Worm (Caenorhabditis elegans) whole organism, L1 larva: Measurements from ENCODE around the gene slcr-46.2.

ENCODE experiments used
- C34B4.2 ChIP-seq: sonication (generic microtip); optimal IDR thresholded peaks from 2 replicates; lab custom pipeline; 2017; ENCODE audit warnings: mild to moderate bottlenecking, missing genetic modification characterization, missing compliant biosample characterization
- Y116A8C.19 ChIP-seq: sonication (generic microtip); optimal IDR thresholded peaks from 2 replicates; lab custom pipeline; 2016; ENCODE audit warnings: missing compliant biosample characterization, missing genetic modification characterization, borderline replicate concordance
- alr-1 ChIP-seq: fragments of 200-800 bp; sonication (Bioruptor generic); optimal IDR thresholded peaks from 2 replicates; lab custom pipeline; 2018; ENCODE audit warnings: borderline replicate concordance, mild to moderate bottlenecking, missing genetic modification characterization, missing compliant biosample characterization
- aly-2 ChIP-seq: fragments of 150-350 bp; optimal IDR thresholded peaks from 2 replicates; lab custom pipeline; 2014; ENCODE audit warnings: missing biosample characterization, missing genetic modification characterization
- ama-1 ChIP-seq: fragments of 150-350 bp; optimal IDR thresholded peaks from 2 replicates; lab custom pipeline; 2014
- blmp-1 ChIP-seq: fragments of 150-350 bp; optimal IDR thresholded peaks from 2 replicates; lab custom pipeline; 2014; ENCODE audit warnings: missing biosample characterization, missing genetic modification characterization
- ceh-8 ChIP-seq: fragments of 200-800 bp; sonication (Bioruptor generic); optimal IDR thresholded peaks from 2 replicates; lab custom pipeline; 2018; ENCODE audit warnings: mild to moderate bottlenecking, missing genetic modification characterization, moderate library complexity, missing compliant biosample characterization
- ceh-88 ChIP-seq: fragments of 200-800 bp; sonication (Bioruptor generic); IDR thresholded peaks from 2 replicates; pipeline ENCODE4 v1.3.6; 2022; ENCODE audit warnings: missing genetic modification characterization, missing compliant biosample characterization
- ceh-90 ChIP-seq: sonication (generic microtip); optimal IDR thresholded peaks from 2 replicates; lab custom pipeline; 2016; ENCODE audit warnings: missing genetic modification characterization, missing compliant biosample characterization
- ces-1 ChIP-seq: fragments of 150-350 bp; optimal IDR thresholded peaks from 2 replicates; lab custom pipeline; 2014; ENCODE audit warnings: missing biosample characterization, missing genetic modification reagents, missing genetic modification characterization
- dpl-1 ChIP-seq, 3 experiments: fragments of 150-350 bp in 2 of 3; sonication (generic microtip) in 1 of 3; optimal IDR thresholded peaks; 2 replicates each; lab custom pipeline; 2014 to 2017; ENCODE audit warnings: missing biosample characterization in 3 of 3, missing genetic modification characterization in 3 of 3, missing genetic modification reagents in 3 of 3
- dsc-1 ChIP-seq: sonication (generic microtip); optimal IDR thresholded peaks from 2 replicates; lab custom pipeline; 2016; ENCODE audit warnings: mild to moderate bottlenecking, missing genetic modification characterization, missing compliant biosample characterization
- efl-1 ChIP-seq, 4 experiments: fragments of 150-350 bp; optimal IDR thresholded peaks in 3 of 4; peaks in 1 of 4; 1 replicate in 1 of 4; 2 replicates in 3 of 4; lab custom pipeline; 2014; ENCODE audit warnings: missing biosample characterization in 2 of 4, missing genetic modification characterization in 2 of 4, missing genetic modification reagents in 2 of 4
- efl-3 ChIP-seq: fragments of 200-800 bp; sonication (Bioruptor generic); optimal IDR thresholded peaks from 2 replicates; lab custom pipeline; 2018; ENCODE audit warnings: mild to moderate bottlenecking, missing genetic modification characterization, missing compliant biosample characterization
- egl-27 ChIP-seq, 2 experiments: fragments of 150-350 bp in 1 of 2; sonication (generic microtip); optimal IDR thresholded peaks; 3 replicates each; lab custom pipeline; 2017 to 2018; ENCODE audit warnings: missing biosample characterization in 2 of 2, missing genetic modification characterization in 2 of 2, missing genetic modification reagents in 2 of 2
- elt-2 ChIP-seq: sonication (generic microtip); optimal IDR thresholded peaks from 2 replicates; lab custom pipeline; 2016; ENCODE audit warnings: missing genetic modification characterization, mild to moderate bottlenecking, inconsistent platforms, missing compliant biosample characterization, missing genetic modification reagents
- ets-5 ChIP-seq: fragments of 200-800 bp; sonication (Bioruptor generic); IDR thresholded peaks from 2 replicates; pipeline ENCODE4 v1.3.6; 2022; ENCODE audit warnings: missing genetic modification characterization, missing compliant biosample characterization
- fkh-10 ChIP-seq: sonication (generic microtip); optimal IDR thresholded peaks from 2 replicates; lab custom pipeline; 2017; ENCODE audit warnings: missing biosample characterization, missing genetic modification reagents, missing genetic modification characterization
- fkh-8 ChIP-seq: sonication (generic microtip); optimal IDR thresholded peaks from 2 replicates; lab custom pipeline; 2016; ENCODE audit warnings: mild to moderate bottlenecking, missing genetic modification characterization, missing compliant biosample characterization
- grh-1 ChIP-seq: fragments of 200-800 bp; sonication (Bioruptor generic); IDR thresholded peaks from 2 replicates; pipeline ENCODE4 v1.3.6; 2022; ENCODE audit warnings: missing genetic modification reagents, missing genetic modification characterization, missing compliant biosample characterization
- hlh-4 ChIP-seq: sonication (generic microtip); optimal IDR thresholded peaks from 2 replicates; lab custom pipeline; 2016; ENCODE audit warnings: mild to moderate bottlenecking, missing genetic modification characterization, missing compliant biosample characterization
- lin-14 ChIP-seq: fragments of 200-800 bp; sonication (Bioruptor generic); optimal IDR thresholded peaks from 2 replicates; lab custom pipeline; 2018; ENCODE audit warnings: mild to moderate bottlenecking, missing genetic modification characterization, moderate library complexity, missing compliant biosample characterization
- lin-15B ChIP-seq: fragments of 150-350 bp; sonication (generic microtip); optimal IDR thresholded peaks from 3 replicates; lab custom pipeline; 2014; ENCODE audit warnings: missing biosample characterization, missing genetic modification characterization
- lin-35 ChIP-seq, 2 experiments: fragments of 150-350 bp; optimal IDR thresholded peaks; 2 replicates each; lab custom pipeline; 2014; ENCODE audit warnings: missing biosample characterization in 2 of 2, missing genetic modification characterization in 2 of 2, missing genetic modification reagents in 2 of 2
- lir-3 ChIP-seq: sonication (generic microtip); optimal IDR thresholded peaks from 2 replicates; lab custom pipeline; 2016; ENCODE audit warnings: mild to moderate bottlenecking, missing genetic modification characterization, moderate library complexity, missing compliant biosample characterization; ENCODE audit not compliant: poor library complexity
- mdl-1 ChIP-seq, 2 experiments: fragments of 150-350 bp; optimal IDR thresholded peaks; 2 replicates each; lab custom pipeline; 2014 to 2017; ENCODE audit warnings: missing biosample characterization in 2 of 2, missing genetic modification characterization in 2 of 2, inconsistent platforms in 1 of 2
- mep-1 ChIP-seq: fragments of 150-350 bp; optimal IDR thresholded peaks from 2 replicates; lab custom pipeline; 2014; ENCODE audit warnings: missing biosample characterization, missing genetic modification characterization
- nhr-11 ChIP-seq: fragments of 150-350 bp; optimal IDR thresholded peaks from 2 replicates; lab custom pipeline; 2014; ENCODE audit warnings: missing biosample characterization, missing genetic modification characterization
- nhr-19 ChIP-seq: fragments of 200-800 bp; sonication (Bioruptor generic); conservative IDR thresholded peaks from 2 replicates; pipeline ENCODE4 v1.3.6; 2022; ENCODE audit warnings: missing genetic modification characterization, missing compliant biosample characterization
- nhr-28 ChIP-seq: fragments of 150-350 bp; optimal IDR thresholded peaks from 2 replicates; lab custom pipeline; 2014; ENCODE audit warnings: missing biosample characterization, missing genetic modification characterization
- nhr-76 ChIP-seq: sonication (generic microtip); optimal IDR thresholded peaks from 2 replicates; lab custom pipeline; 2017; ENCODE audit warnings: missing biosample characterization, missing genetic modification characterization
- nhr-77 ChIP-seq: fragments of 150-350 bp; optimal IDR thresholded peaks from 2 replicates; lab custom pipeline; 2014; ENCODE audit warnings: missing biosample characterization, missing genetic modification characterization
- nhr-85 ChIP-seq: sonication (generic microtip); peaks from one replicate; lab custom pipeline; 2016; ENCODE audit warnings: missing genetic modification characterization, inconsistent platforms, missing compliant biosample characterization
- nhr-90 ChIP-seq: sonication (generic microtip); optimal IDR thresholded peaks from 2 replicates; lab custom pipeline; 2016; ENCODE audit warnings: mild to moderate bottlenecking, missing genetic modification characterization, missing compliant biosample characterization; ENCODE audit not compliant: poor library complexity
- pag-3 ChIP-seq: sonication (generic microtip); optimal IDR thresholded peaks from 2 replicates; lab custom pipeline; 2017; ENCODE audit warnings: missing genetic modification characterization, mild to moderate bottlenecking, missing compliant biosample characterization, antibody characterized with exemption, borderline replicate concordance; ENCODE audit not compliant: insufficient read depth
- pqm-1 ChIP-seq: sonication (generic microtip); optimal IDR thresholded peaks from 3 replicates; lab custom pipeline; 2017; ENCODE audit warnings: missing biosample characterization, missing genetic modification characterization
- rnt-1 ChIP-seq: sonication (generic microtip); optimal IDR thresholded peaks from 2 replicates; lab custom pipeline; 2016; ENCODE audit warnings: mild to moderate bottlenecking, missing genetic modification characterization, moderate library complexity, missing compliant biosample characterization
- skn-1 ChIP-seq: fragments of 150-350 bp; optimal IDR thresholded peaks from 2 replicates; lab custom pipeline; 2014; ENCODE audit warnings: missing biosample characterization, missing genetic modification characterization
- snpc-4 ChIP-seq: fragments of 150-350 bp; optimal IDR thresholded peaks from 2 replicates; lab custom pipeline; 2014; ENCODE audit warnings: missing biosample characterization, missing genetic modification characterization
- snu-23 ChIP-seq: sonication (generic microtip); optimal IDR thresholded peaks from 2 replicates; lab custom pipeline; 2016; ENCODE audit warnings: missing genetic modification characterization, missing compliant biosample characterization
- sptf-1 ChIP-seq: fragments of 150-350 bp; optimal IDR thresholded peaks from 2 replicates; lab custom pipeline; 2014; ENCODE audit warnings: missing biosample characterization, missing genetic modification characterization
- swsn-7 ChIP-seq: sonication (generic microtip); optimal IDR thresholded peaks from 2 replicates; lab custom pipeline; 2016; ENCODE audit warnings: missing genetic modification characterization, missing compliant biosample characterization
- tbx-2 ChIP-seq: sonication (generic microtip); optimal IDR thresholded peaks from 2 replicates; lab custom pipeline; 2016; ENCODE audit warnings: missing genetic modification characterization, missing compliant biosample characterization
- tlp-1 ChIP-seq: fragments of 150-350 bp; optimal IDR thresholded peaks from 2 replicates; lab custom pipeline; 2014; ENCODE audit warnings: missing biosample characterization, missing genetic modification characterization
- vab-15 ChIP-seq: sonication (generic microtip); optimal IDR thresholded peaks from 2 replicates; lab custom pipeline; 2017; ENCODE audit warnings: missing genotype, mild to moderate bottlenecking, missing genetic modification characterization, missing compliant biosample characterization
- xbp-1 ChIP-seq: sonication (generic microtip); optimal IDR thresholded peaks from 2 replicates; lab custom pipeline; 2016; ENCODE audit warnings: missing genetic modification characterization, missing compliant biosample characterization
- ztf-11 ChIP-seq, 2 experiments: sonication (generic microtip); optimal IDR thresholded peaks; 2 replicates each; lab custom pipeline; 2016 to 2017; ENCODE audit warnings: missing genetic modification characterization in 2 of 2, missing biosample characterization in 1 of 2, missing compliant biosample characterization in 1 of 2

slcr-46.2 gene

DNA sequence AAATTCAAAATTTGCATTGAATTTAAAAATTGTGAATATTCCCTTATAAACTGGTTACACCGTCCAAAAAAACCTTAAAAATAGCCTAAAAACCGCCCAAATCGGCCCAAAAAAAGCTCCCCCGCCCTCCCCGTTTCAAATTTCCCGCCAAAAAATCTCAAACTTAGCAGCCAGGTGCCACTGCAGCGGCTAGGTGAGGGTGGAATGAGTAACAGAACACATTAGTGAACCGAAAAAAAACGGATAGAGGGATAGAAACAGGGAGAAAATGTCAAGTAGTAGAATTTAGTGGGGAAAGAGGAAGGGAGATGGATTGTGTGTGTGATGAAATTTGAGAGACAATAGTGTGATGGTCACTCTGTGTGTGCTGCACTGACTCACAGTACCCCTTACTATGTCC, 38.0 kb downstream of the slcr-46.2 start:
- TF ChIP-seq blmp-1 (tag; lab: Kevin White, UChicago) (no peak), lin-35 (GFP tag; optimal IDR thresholded peaks at IDR 0.05; lab: Kevin White, UChicago) (no peak), nhr-28 (tag; lab: Kevin White, UChicago) (no peak), aly-2 (tag; lab: Kevin White, UChicago) (no peak), ztf-11 (tag; optimal IDR thresholded peaks at IDR 0.05; lab: Kevin White, UChicago) (no peak), nhr-77 (no peak), ceh-90 (no peak), efl-3 (GFP tag; lab: Kevin White, UChicago) (no peak), C34B4.2 (tag; lab: Kevin White, UChicago) (no peak), rnt-1 (peak; percentile 38), efl-1 (optimal IDR thresholded peaks at IDR 0.05; lab: Kevin White, UChicago) (peak in 1 of 2 experiments; percentile 37), efl-1 (GFP tag; optimal IDR thresholded peaks at IDR 0.05 in 1 of 2; lab: Kevin White, UChicago) (peak; percentile 48 to 93), pag-3 (tag; lab: Kevin White, UChicago) (peak; percentile 61), Y116A8C.19 (tag; lab: Kevin White, UChicago) (no peak), elt-2 (tag; lab: Kevin White, UChicago) (no peak), fkh-8 (tag; lab: Kevin White, UChicago) (no peak), lir-3 (tag; lab: Kevin White, UChicago) (no peak), dsc-1 (tag; lab: Kevin White, UChicago) (no peak), dpl-1 (GFP tag; optimal IDR thresholded peaks at IDR 0.05; lab: Kevin White, UChicago) (peak in 2 of 3 experiments; percentile 41 to 53), tlp-1 (tag; lab: Kevin White, UChicago) (no peak), lin-15B (no peak), fkh-10 (no peak), pqm-1 (tag; lab: Kevin White, UChicago) (no peak), egl-27 (tag; optimal IDR thresholded peaks at IDR 0.05; lab: Kevin White, UChicago) (no peak), ceh-88 (GFP tag; lab: Robert Waterston, UW) (no peak), nhr-90 (tag; lab: Kevin White, UChicago) (no peak), mdl-1 (tag; optimal IDR thresholded peaks at IDR 0.05; lab: Kevin White, UChicago) (peak in 1 of 2 experiments; percentile 6), sptf-1 (tag; lab: Kevin White, UChicago) (no peak), ets-5 (GFP tag; lab: Robert Waterston, UW) (no peak), swsn-7 (tag; lab: Kevin White, UChicago) (no peak), grh-1 (no peak), xbp-1 (tag; lab: Kevin White, UChicago) (no peak), lin-14 (GFP tag; lab: Kevin White, UChicago) (peak; percentile 79), ceh-8 (GFP tag; lab: Kevin White, UChicago) (no peak), nhr-19 (GFP tag; lab: Robert Waterston, UW) (no peak; the same call in 1 of the 2 replicates), snu-23 (GFP tag; lab: Kevin White, UChicago) (no peak), skn-1 (no peak), ces-1 (GFP tag; lab: Kevin White, UChicago) (no peak), nhr-11 (tag; lab: Kevin White, UChicago) (no peak), tbx-2 (tag; lab: Kevin White, UChicago) (no peak), mep-1 (tag; lab: Kevin White, UChicago) (peak; percentile 29), ama-1 (no peak), snpc-4 (no peak), nhr-76 (tag; lab: Kevin White, UChicago) (no peak), alr-1 (no peak), vab-15 (no peak), nhr-85 (tag; lab: Kevin White, UChicago) (no peak), hlh-4 (tag; lab: Kevin White, UChicago) (no peak)
